Fruit fly (Drosophila melanogaster): ENCODE measurements around the gene Oseg2.

dm6 chr3L:2228367-2229171, 877 bp upstream of the Oseg2 start:
- no peak for TF ChIP-seq rn (GFP tag; IDR thresholded peaks at IDR 0.05)
- TF ChIP-seq CG13204 (GFP tag; optimal IDR thresholded peaks at IDR 0.05): no peak
